Fruit fly (Drosophila melanogaster) whole organism, embryonic: ENCODE measurements around the gene CG33654.

Experiments
- Ada2b ChIP-seq: fragments of 200-800 bp; sonication (Bioruptor generic); IDR thresholded peaks from 2 replicates; pipeline ENCODE4 v1.3.6; 2022; ENCODE audit warnings: missing biosample characterization, missing genetic modification characterization
- Atf6 ChIP-seq: fragments of 200-800 bp; sonication (Bioruptor generic); IDR thresholded peaks from 2 replicates; pipeline ENCODE4 v1.3.6; 2022; ENCODE audit warnings: missing biosample characterization, missing genetic modification characterization
- Bdp1 ChIP-seq: fragments of 200-800 bp; sonication (Bioruptor generic); optimal IDR thresholded peaks from 3 replicates; lab custom pipeline; 2016; ENCODE audit warnings: missing biosample characterization, missing genetic modification characterization
- CG10462 ChIP-seq: fragments of 200-800 bp; sonication (Bioruptor generic); optimal IDR thresholded peaks from 2 replicates; lab custom pipeline; 2016; ENCODE audit warnings: missing biosample characterization, missing genetic modification characterization
- CG11560 ChIP-seq: fragments of 200-800 bp; sonication (Bioruptor generic); IDR thresholded peaks from 3 replicates; pipeline ENCODE4 v1.3.6; 2022; ENCODE audit warnings: missing biosample characterization, missing genetic modification characterization
- CG11723 ChIP-seq: fragments of 200-800 bp; sonication (Bioruptor generic); optimal IDR thresholded peaks from 2 replicates; lab custom pipeline; 2017; ENCODE audit warnings: missing biosample characterization, mild to moderate bottlenecking, missing genetic modification characterization
- CG13287 ChIP-seq: fragments of 200-800 bp; sonication (Bioruptor generic); IDR thresholded peaks from 2 replicates; pipeline ENCODE4 v1.3.6; 2022; ENCODE audit warnings: missing biosample characterization, missing genetic modification characterization; ENCODE audit not compliant: partially characterized antibody
- CG14441 ChIP-seq: fragments of 200-800 bp; sonication (Bioruptor generic); IDR thresholded peaks from 2 replicates; pipeline ENCODE4 v1.3.6; 2022; ENCODE audit warnings: missing biosample characterization, missing genetic modification characterization
- CG16863 ChIP-seq: fragments of 200-800 bp; sonication (Bioruptor generic); optimal IDR thresholded peaks from 3 replicates; lab custom pipeline; 2016; ENCODE audit warnings: missing biosample characterization, missing genetic modification characterization
- CG17361 ChIP-seq: fragments of 200-800 bp; sonication (Bioruptor generic); IDR thresholded peaks from 3 replicates; pipeline ENCODE4 v1.3.6; 2022; ENCODE audit warnings: missing biosample characterization, missing genetic modification characterization
- CG18599 ChIP-seq: fragments of 200-800 bp; sonication (Bioruptor generic); optimal IDR thresholded peaks from 3 replicates; lab custom pipeline; 2017; ENCODE audit warnings: missing biosample characterization, missing genetic modification characterization, mild to moderate bottlenecking, moderate library complexity, missing genetic modification reagents
- CG2202 ChIP-seq: fragments of 200-800 bp; sonication (Bioruptor generic); optimal IDR thresholded peaks from 2 replicates; lab custom pipeline; 2018; ENCODE audit warnings: missing biosample characterization, mild to moderate bottlenecking, missing genetic modification characterization
- CG30020 ChIP-seq: fragments of 200-800 bp; optimal IDR thresholded peaks from 2 replicates; lab custom pipeline; 2019; ENCODE audit warnings: missing biosample characterization, mild to moderate bottlenecking, missing genetic modification characterization, moderate library complexity
- CG30403 ChIP-seq: fragments of 200-800 bp; sonication (Bioruptor generic); optimal IDR thresholded peaks from 3 replicates; lab custom pipeline; 2016; ENCODE audit warnings: missing biosample characterization, missing genetic modification characterization
- CG32767 ChIP-seq: fragments of 200-800 bp; sonication (Bioruptor generic); IDR thresholded peaks from 2 replicates; pipeline ENCODE4 v1.3.6; 2022; ENCODE audit warnings: missing biosample characterization, missing genetic modification characterization
- CG3726 ChIP-seq: fragments of 200-800 bp; sonication (Bioruptor generic); IDR thresholded peaks from 3 replicates; pipeline ENCODE4, ENCODE4 v1.3.6; 2022; ENCODE audit warnings: missing biosample characterization, missing genetic modification characterization
- CG4360 ChIP-seq: fragments of 200-800 bp; sonication (Bioruptor generic); IDR thresholded peaks from 2 replicates; pipeline ENCODE4 v1.3.6; 2022; ENCODE audit warnings: missing biosample characterization, missing genetic modification characterization
- CG6654 ChIP-seq: fragments of 200-800 bp; sonication (Bioruptor generic); optimal IDR thresholded peaks from 2 replicates; lab custom pipeline; 2017; ENCODE audit warnings: missing biosample characterization, mild to moderate bottlenecking, missing genetic modification characterization
- CG7928 ChIP-seq: fragments of 200-800 bp; sonication (Bioruptor generic); optimal IDR thresholded peaks from 2 replicates; lab custom pipeline; 2017; ENCODE audit warnings: missing biosample characterization, mild to moderate bottlenecking, missing genetic modification characterization
- CG7987 ChIP-seq: fragments of 200-800 bp; sonication (Bioruptor generic); optimal IDR thresholded peaks from 2 replicates; lab custom pipeline; 2018; ENCODE audit warnings: missing biosample characterization, mild to moderate bottlenecking, missing genetic modification characterization, moderate library complexity
- CG8290 ChIP-seq, 3 experiments: fragments of 200-800 bp; sonication (Bioruptor generic); optimal IDR thresholded peaks; 2 replicates each; lab custom pipeline; 2016 to 2019; ENCODE audit warnings: missing biosample characterization in 3 of 3, missing genetic modification characterization in 3 of 3, mild to moderate bottlenecking in 2 of 3, moderate library complexity in 1 of 3
- CG8765 ChIP-seq: fragments of 200-800 bp; sonication (Bioruptor generic); IDR thresholded peaks from 2 replicates; pipeline ENCODE4 v1.3.6; 2022; ENCODE audit warnings: missing biosample characterization, missing genetic modification characterization
- CG9215 ChIP-seq: fragments of 200-800 bp; sonication (Bioruptor generic); IDR thresholded peaks from 2 replicates; pipeline ENCODE4 v1.3.6; 2022; ENCODE audit warnings: missing biosample characterization, missing genetic modification characterization
- CG9437 ChIP-seq: fragments of 200-800 bp; sonication (Bioruptor generic); optimal IDR thresholded peaks from 2 replicates; lab custom pipeline; 2018; ENCODE audit warnings: missing biosample characterization, mild to moderate bottlenecking, missing genetic modification characterization
- CG9727 ChIP-seq: fragments of 200-800 bp; sonication (Bioruptor generic); optimal IDR thresholded peaks from 3 replicates; lab custom pipeline; 2017; ENCODE audit warnings: missing biosample characterization, mild to moderate bottlenecking, missing genetic modification characterization
- CG9932 ChIP-seq: fragments of 200-800 bp; sonication (Bioruptor generic); IDR thresholded peaks from 2 replicates; pipeline ENCODE4 v1.3.6; 2022; ENCODE audit warnings: missing biosample characterization, missing genetic modification characterization
- Dip3 ChIP-seq: fragments of 200-800 bp; sonication (Bioruptor generic); optimal IDR thresholded peaks from 3 replicates; lab custom pipeline; 2016; ENCODE audit warnings: missing biosample characterization, missing genetic modification characterization
- Hmr ChIP-seq: fragments of 200-800 bp; sonication (Bioruptor generic); optimal IDR thresholded peaks from 3 replicates; lab custom pipeline; 2017; ENCODE audit warnings: mild to moderate bottlenecking, missing biosample characterization, missing genetic modification reagents, missing genetic modification characterization
- Nf-YB ChIP-seq: fragments of 200-800 bp; sonication (Bioruptor generic); optimal IDR thresholded peaks from 3 replicates; lab custom pipeline; 2019; ENCODE audit warnings: missing biosample characterization, mild to moderate bottlenecking, missing genetic modification characterization, moderate library complexity
- ab ChIP-seq: fragments of 200-800 bp; sonication (Bioruptor generic); optimal IDR thresholded peaks from 2 replicates; lab custom pipeline; 2016; ENCODE audit warnings: missing biosample characterization, missing genetic modification characterization
- az2 ChIP-seq: fragments of 200-800 bp; sonication (Bioruptor generic); optimal IDR thresholded peaks from 3 replicates; lab custom pipeline; 2016; ENCODE audit warnings: missing biosample characterization, missing genetic modification characterization
- bbx ChIP-seq: fragments of 200-800 bp; sonication (Bioruptor generic); IDR thresholded peaks from 2 replicates; pipeline ENCODE4 v1.3.6; 2022; ENCODE audit warnings: missing biosample characterization, missing genetic modification characterization; ENCODE audit not compliant: partially characterized antibody
- cad ChIP-seq: fragments of >200 bp; optimal IDR thresholded peaks from 2 replicates; lab custom pipeline; 2017; ENCODE audit warnings: missing biosample characterization, missing genetic modification characterization
- ci ChIP-seq: fragments of 200-800 bp; sonication (Bioruptor generic); IDR thresholded peaks from 3 replicates; pipeline ENCODE4 v1.3.6; 2022; ENCODE audit warnings: missing biosample characterization, missing genetic modification characterization
- fd3F ChIP-seq: fragments of 200-800 bp; sonication (Bioruptor generic); optimal IDR thresholded peaks from 2 replicates; lab custom pipeline; 2018; ENCODE audit warnings: missing biosample characterization, mild to moderate bottlenecking, missing genetic modification characterization, moderate library complexity
- kah ChIP-seq: fragments of 200-800 bp; sonication (Bioruptor generic); optimal IDR thresholded peaks from 2 replicates; lab custom pipeline; 2018; ENCODE audit warnings: missing biosample characterization, mild to moderate bottlenecking, missing genetic modification characterization
- kay ChIP-seq: fragments of 200-800 bp; sonication (Bioruptor generic); optimal IDR thresholded peaks from 2 replicates; lab custom pipeline; 2016; ENCODE audit warnings: missing biosample characterization, missing genetic modification characterization
- mld ChIP-seq: fragments of 200-800 bp; sonication (Bioruptor generic); IDR thresholded peaks from 3 replicates; pipeline ENCODE4 v1.3.6; 2022; ENCODE audit warnings: missing biosample characterization, missing genetic modification characterization; ENCODE audit not compliant: partially characterized antibody
- pan ChIP-seq, 4 experiments: fragments of >200 bp in 3 of 4; fragments of 200-800 bp in 1 of 4; sonication (Bioruptor generic) in 1 of 4; optimal IDR thresholded peaks in 3 of 4; IDR thresholded peaks in 1 of 4; 2 replicates each; pipeline versions ENCODE4 v1.3.6 to Lab custom; 2017 to 2022; ENCODE audit warnings: missing biosample characterization in 2 of 4, missing genetic modification characterization in 2 of 4, mixed read lengths in 1 of 4
- pita ChIP-seq: fragments of 200-800 bp; sonication (Bioruptor generic); optimal IDR thresholded peaks from 2 replicates; lab custom pipeline; 2017; ENCODE audit warnings: missing biosample characterization, mild to moderate bottlenecking, missing genetic modification characterization
- run ChIP-seq: fragments of 200-800 bp; sonication (Bioruptor generic); optimal IDR thresholded peaks from 3 replicates; lab custom pipeline; 2018; ENCODE audit warnings: missing biosample characterization, mild to moderate bottlenecking, missing genetic modification characterization
- salm ChIP-seq: fragments of 200-800 bp; sonication (Bioruptor generic); optimal IDR thresholded peaks from 2 replicates; lab custom pipeline; 2018; ENCODE audit warnings: missing biosample characterization, mild to moderate bottlenecking, missing genetic modification characterization
- sc ChIP-seq, 3 experiments: fragments of >200 bp in 2 of 3; fragments of 200-800 bp in 1 of 3; sonication (Bioruptor generic) in 1 of 3; optimal IDR thresholded peaks; 2 replicates in 2 of 3; 3 replicates in 1 of 3; lab custom pipeline; 2017; ENCODE audit warnings: mild to moderate bottlenecking in 1 of 3, missing biosample characterization in 1 of 3, missing genetic modification characterization in 1 of 3, missing genetic modification reagents in 1 of 3
- sqz ChIP-seq: fragments of 200-800 bp; sonication (Bioruptor generic); optimal IDR thresholded peaks from 3 replicates; lab custom pipeline; 2018; ENCODE audit warnings: missing biosample characterization, mild to moderate bottlenecking, missing genetic modification characterization
- tio ChIP-seq: fragments of 200-800 bp; sonication (Bioruptor generic); optimal IDR thresholded peaks from 2 replicates; lab custom pipeline; 2017; ENCODE audit warnings: missing biosample characterization, missing genetic modification characterization, inconsistent platforms
- vvl ChIP-seq: fragments of 200-800 bp; sonication (Bioruptor generic); IDR thresholded peaks from 2 replicates; pipeline ENCODE4 v1.3.6; 2022; ENCODE audit warnings: missing biosample characterization, missing genetic modification characterization

Gene CG33654

DNA sequence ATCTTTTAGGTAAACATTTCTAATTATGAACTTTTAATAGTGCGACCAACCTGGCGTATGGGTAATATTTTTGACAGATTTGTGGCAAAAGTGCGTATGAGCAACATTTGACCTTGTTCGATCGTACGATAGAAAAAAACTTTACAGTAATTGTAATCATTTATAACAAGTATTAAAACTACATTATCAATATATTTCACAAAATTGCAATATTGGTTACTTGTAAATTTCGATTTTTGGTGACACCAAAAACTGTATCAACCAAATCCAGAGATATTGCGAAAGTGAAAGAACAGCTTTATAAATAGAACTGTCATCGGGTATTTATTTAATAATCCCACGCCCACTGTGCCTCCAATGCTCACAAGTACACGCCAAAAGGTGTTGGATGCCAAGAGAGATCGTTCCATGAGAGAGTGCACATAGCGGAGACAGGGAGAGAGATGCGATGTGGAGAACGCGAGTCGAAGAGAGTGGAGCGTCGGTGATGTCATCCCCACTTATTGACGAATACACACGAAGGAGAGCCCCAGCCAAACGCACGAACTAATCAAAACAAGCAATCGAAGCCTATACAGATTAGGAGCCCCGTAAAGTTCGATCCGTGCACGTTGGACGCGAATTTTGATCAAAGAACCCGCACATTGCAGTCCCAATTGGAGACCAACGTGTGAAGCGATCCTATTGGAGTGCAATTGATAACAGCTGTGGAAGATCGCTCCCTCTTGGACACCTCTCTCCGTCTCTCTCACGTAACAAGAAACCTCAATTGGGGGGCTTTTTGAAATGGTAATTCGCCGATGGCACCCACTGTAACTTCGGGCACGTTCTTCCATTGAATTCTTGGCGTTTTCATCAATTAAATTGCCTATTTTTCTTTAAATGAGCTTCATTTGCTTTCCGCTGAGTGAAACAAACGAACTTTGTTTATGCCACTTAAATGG is 49.6 kb downstream of the CG33654 start (continued):
- TF ChIP-seq kay (GFP tag; lab: Kevin White, UChicago) (peak; percentile 96), CG4360 (GFP tag; lab: Robert Waterston, UW) (0 out of 2 replicates have a peak, but pooled peaks have one; percentile 41), sqz (GFP tag; lab: Kevin White, UChicago) (peak; percentile 91), tio (GFP tag; lab: Kevin White, UChicago) (peak; percentile 97), CG32767 (GFP tag; lab: Robert Waterston, UW) (peak; percentile 87), CG7928 (peak; percentile 78), fd3F (GFP tag; lab: Kevin White, UChicago) (peak; percentile 94), vvl (GFP tag; lab: Robert Waterston, UW) (peak; percentile 88), CG9437 (GFP tag; lab: Kevin White, UChicago) (peak; percentile 95), CG18599 (GFP tag; lab: Kevin White, UChicago) (peak; percentile 97), CG11560 (tag; lab: Robert Waterston, UW) (peak; percentile 71), Bdp1 (peak; percentile 84), pita (no peak), CG8765 (GFP tag; lab: Robert Waterston, UW) (peak; percentile 39; the same call in 1 of the 2 replicates), ci (GFP tag; lab: Robert Waterston, UW) (peak; percentile 80), salm (tag; lab: Kevin White, UChicago) (peak; percentile 91), CG14441 (peak; percentile 77; the same call in 1 of the 2 replicates), CG9932 (GFP tag; lab: Robert Waterston, UW) (peak; percentile 89), CG11723 (GFP tag; lab: Kevin White, UChicago) (peak; percentile 96), run (tag; lab: Kevin White, UChicago) (peak; percentile 93), bbx (GFP tag; lab: Robert Waterston, UW) (no peak; the same call in 1 of the 2 replicates), CG13287 (GFP tag; lab: Robert Waterston, UW) (no peak; the same call in 1 of the 2 replicates), CG17361 (GFP tag; lab: Robert Waterston, UW) (peak; percentile 99), CG30020 (tag; lab: Kevin White, UChicago) (peak; percentile 85), CG16863 (peak; percentile 90), Hmr (peak; percentile 98), CG2202 (tag; lab: Kevin White, UChicago) (peak; percentile 85), CG3726 (GFP tag; lab: Robert Waterston, UW) (peak; percentile 62; the same call in 1 of the 3 replicates), cad (GFP tag; lab: Kevin White, UChicago) (no peak), sc (optimal IDR thresholded peaks at IDR 0.05; lab: Kevin White, UChicago) (no peak), sc (GFP tag; optimal IDR thresholded peaks at IDR 0.05; lab: Kevin White, UChicago) (peak; percentile 94), az2 (GFP tag; lab: Kevin White, UChicago) (peak; percentile 95), CG30403 (GFP tag; lab: Kevin White, UChicago) (peak; percentile 99), pan (optimal IDR thresholded peaks at IDR 0.05; lab: Kevin White, UChicago) (no peak), pan (GFP tag; optimal IDR thresholded peaks at IDR 0.05 in 1 of 2, IDR thresholded peaks at IDR 0.05 in 1 of 2) (peak in 1 of 2 experiments; percentile 86), CG9215 (GFP tag; lab: Robert Waterston, UW) (peak; percentile 92), CG10462 (GFP tag; lab: Kevin White, UChicago) (peak; percentile 86), ab (GFP tag; lab: Kevin White, UChicago) (peak; percentile 14), Ada2b (GFP tag; lab: Robert Waterston, UW) (peak; percentile 83), CG7987 (GFP tag; lab: Kevin White, UChicago) (peak; percentile 83), mld (GFP tag; lab: Robert Waterston, UW) (no peak), Nf-YB (GFP tag; lab: Kevin White, UChicago) (peak; percentile 86), CG6654 (GFP tag; lab: Kevin White, UChicago) (peak; percentile 90), CG8290 (GFP tag; optimal IDR thresholded peaks at IDR 0.05; lab: Kevin White, UChicago) (peak; percentile 85), CG8290 (tag; optimal IDR thresholded peaks at IDR 0.05; lab: Kevin White, UChicago) (peak; percentile 71 to 77), CG9727 (peak; percentile 98), Atf6 (peak; percentile 93), Dip3 (GFP tag; lab: Kevin White, UChicago) (peak; percentile 93), kah (GFP tag; lab: Kevin White, UChicago) (peak; percentile 90)
